Fruit fly (Drosophila melanogaster): ENCODE measurements around the gene klu.

The klu gene

dm6 chr3L:11035039-11035438 lies 26.1 kb upstream of the klu start:
- TF ChIP-seq Ets96B (tag; optimal IDR thresholded peaks at IDR 0.05) (no peak), Smox (GFP tag; optimal IDR thresholded peaks at IDR 0.05) (no peak), pdm3 (GFP tag; optimal IDR thresholded peaks at IDR 0.05) (no peak), salr (GFP tag; optimal IDR thresholded peaks at IDR 0.05) (no peak), vri (GFP tag; optimal IDR thresholded peaks at IDR 0.05) (peak; percentile 63), Eip78C (GFP tag) (no peak), CG6808 (GFP tag; optimal IDR thresholded peaks at IDR 0.05) (no peak)

dm6 chr3L:11033327-11033975 lies 24.5 kb upstream of the klu start:
- peak; percentile 80 for TF ChIP-seq OdsH (GFP tag; optimal IDR thresholded peaks at IDR 0.05)
- TF ChIP-seq Eip75B (GFP tag; optimal IDR thresholded peaks at IDR 0.05), result peak; percentile 79
- peak; percentile 74 for TF ChIP-seq acj6 (GFP tag; optimal IDR thresholded peaks at IDR 0.05)
- TF ChIP-seq CG4318 (GFP tag; optimal IDR thresholded peaks at IDR 0.05), result peak; percentile 40
- peak; percentile 80 for TF ChIP-seq CG10631 (GFP tag; optimal IDR thresholded peaks at IDR 0.05)
- TF ChIP-seq CG11902 (GFP tag; optimal IDR thresholded peaks at IDR 0.05), result peak; percentile 34
- peak; percentile 79 for TF ChIP-seq CG3032 (tag; optimal IDR thresholded peaks at IDR 0.05)
- TF ChIP-seq Gug (GFP tag; IDR thresholded peaks at IDR 0.05), result peak; percentile 78
- peak; percentile 59 for TF ChIP-seq CG9139 (GFP tag; optimal IDR thresholded peaks at IDR 0.05)
- TF ChIP-seq fkh (GFP tag; optimal IDR thresholded peaks at IDR 0.05), result no peak
- peak; percentile 85 for TF ChIP-seq eg (GFP tag; IDR thresholded peaks at IDR 0.05)
- peak; percentile 68 for TF ChIP-seq Smox (GFP tag; optimal IDR thresholded peaks at IDR 0.05)
- TF ChIP-seq CG31627 (GFP tag; optimal IDR thresholded peaks at IDR 0.05), result peak; percentile 60
- TF ChIP-seq CG6276 (GFP tag; optimal IDR thresholded peaks at IDR 0.05), result peak; percentile 76
- peak; percentile 74 for TF ChIP-seq CG1621 (tag; optimal IDR thresholded peaks at IDR 0.05)
- peak; percentile 65 for TF ChIP-seq Hr39 (GFP tag; optimal IDR thresholded peaks at IDR 0.05)
- TF ChIP-seq Ets96B (tag; optimal IDR thresholded peaks at IDR 0.05), result peak; percentile 85
- peak; percentile 61 for TF ChIP-seq dac (GFP tag; optimal IDR thresholded peaks at IDR 0.05)
- no peak for TF ChIP-seq Hr38 (GFP tag; optimal IDR thresholded peaks at IDR 0.05)
- peak; percentile 88 for TF ChIP-seq CG8119 (GFP tag; IDR thresholded peaks at IDR 0.05)
- TF ChIP-seq CG8632 (GFP tag; optimal IDR thresholded peaks at IDR 0.05), result peak; percentile 59
- peak; percentile 74 for TF ChIP-seq CG10669 (GFP tag; optimal IDR thresholded peaks at IDR 0.05)
- peak; percentile 31 for TF ChIP-seq CG8319 (GFP tag; optimal IDR thresholded peaks at IDR 0.05)
- peak; percentile 56 for TF ChIP-seq Sox102F (GFP tag; optimal IDR thresholded peaks at IDR 0.05)
- TF ChIP-seq dsx (GFP tag; optimal IDR thresholded peaks at IDR 0.05; ENCODE audit: poor library complexity, severe bottlenecking), result peak; percentile 82
- peak; percentile 41 for TF ChIP-seq Sox15 (GFP tag; optimal IDR thresholded peaks at IDR 0.05)
- peak; percentile 89 for TF ChIP-seq Hr4 (GFP tag; optimal IDR thresholded peaks at IDR 0.05)
- peak; percentile 32 for TF ChIP-seq CG7368 (GFP tag; optimal IDR thresholded peaks at IDR 0.05)
- TF ChIP-seq CG15336 (GFP tag; IDR thresholded peaks at IDR 0.05), result peak; percentile 86
- TF ChIP-seq achi (GFP tag; optimal IDR thresholded peaks at IDR 0.05), result peak; percentile 76
- peak; percentile 96 for TF ChIP-seq Eip78C (GFP tag)
- TF ChIP-seq CG16779 (tag; optimal IDR thresholded peaks at IDR 0.05), result peak; percentile 50
- TF ChIP-seq fd59A (GFP tag; optimal IDR thresholded peaks at IDR 0.05), result peak; percentile 64
- TF ChIP-seq spab (GFP tag; optimal IDR thresholded peaks at IDR 0.05), result peak; percentile 81
- TF ChIP-seq topi (GFP tag; optimal IDR thresholded peaks at IDR 0.05), result peak; percentile 76
- TF ChIP-seq salr (GFP tag; optimal IDR thresholded peaks at IDR 0.05), result peak; percentile 33 to 46
- TF ChIP-seq CG11762 (GFP tag; optimal IDR thresholded peaks at IDR 0.05; ENCODE audit: insufficient read depth), result peak; percentile 66
- peak; percentile 26 for TF ChIP-seq CG6854 (GFP tag; optimal IDR thresholded peaks at IDR 0.05)
- TF ChIP-seq Sox14 (GFP tag; optimal IDR thresholded peaks at IDR 0.05), result peak; percentile 69
- TF ChIP-seq cyc (GFP tag; optimal IDR thresholded peaks at IDR 0.05), result peak; percentile 54
- no peak for TF ChIP-seq fd85E (GFP tag; optimal IDR thresholded peaks at IDR 0.05)
- TF ChIP-seq Ets21C (GFP tag; optimal IDR thresholded peaks at IDR 0.05), result peak; percentile 36
- TF ChIP-seq CG6808 (GFP tag; optimal IDR thresholded peaks at IDR 0.05), result peak; percentile 80
- TF ChIP-seq ss (GFP tag; optimal IDR thresholded peaks at IDR 0.05), result peak; percentile 74 to 78
- peak; percentile 79 for TF ChIP-seq CG6163 (GFP tag; IDR thresholded peaks at IDR 0.05)
- peak; percentile 71 for TF ChIP-seq CG3919 (GFP tag; optimal IDR thresholded peaks at IDR 0.05)
